Worm (Caenorhabditis elegans): ENCODE data around the gene vhl-1.
A peak's percentile ranks its signal among the peaks of the same experiment; 100 is the strongest.

vhl-1 gene

DNA sequence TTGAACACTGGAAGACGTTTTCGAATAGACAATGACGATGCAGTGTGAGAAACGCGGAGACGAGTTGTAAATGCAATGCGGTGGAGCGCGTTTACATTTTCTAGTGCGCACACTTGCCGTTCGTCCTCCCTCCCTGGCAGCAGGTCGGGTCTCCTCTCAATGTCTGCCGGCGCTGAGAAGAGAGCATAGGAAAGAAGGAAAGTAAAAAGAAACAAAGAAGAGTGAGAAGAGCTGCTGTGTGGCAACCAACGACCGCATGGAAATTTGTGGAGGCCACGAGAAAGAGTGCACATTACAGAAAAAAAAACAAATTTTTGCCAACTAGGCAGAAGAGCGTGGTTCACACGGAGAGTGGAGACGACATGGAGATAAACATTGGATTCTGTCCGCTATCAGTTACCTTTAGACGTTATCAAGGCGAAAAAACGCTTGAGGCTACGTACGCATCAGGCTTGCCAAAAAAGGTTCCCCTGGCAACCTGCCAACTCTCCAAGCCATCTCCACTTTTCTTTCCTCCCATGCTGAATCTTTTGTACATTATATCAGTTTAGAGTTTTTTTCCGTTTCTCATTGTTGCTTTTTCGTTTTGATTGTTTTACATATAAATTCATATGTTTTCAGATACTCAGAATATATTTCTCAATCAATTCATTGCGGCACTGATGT is 7.4 kb upstream of the vhl-1 start, which contains the start of the genes snrp-40.1 and F08G12.3 (continued):
- no peak for TF ChIP-seq ama-1 (optimal IDR thresholded peaks at IDR 0.05)
- no peak for TF ChIP-seq gei-8 (GFP tag; optimal IDR thresholded peaks at IDR 0.05)
- peak; percentile 14 for TF ChIP-seq T20F7.1 (GFP tag; optimal IDR thresholded peaks at IDR 0.05)
- TF ChIP-seq ceh-44 (GFP tag; IDR thresholded peaks at IDR 0.05): no peak
- peak; percentile 99 for TF ChIP-seq aha-1 (tag)
- peak; percentile 89 for TF ChIP-seq dve-1 (tag; optimal IDR thresholded peaks at IDR 0.05; ENCODE audit: insufficient read depth)

DNA sequence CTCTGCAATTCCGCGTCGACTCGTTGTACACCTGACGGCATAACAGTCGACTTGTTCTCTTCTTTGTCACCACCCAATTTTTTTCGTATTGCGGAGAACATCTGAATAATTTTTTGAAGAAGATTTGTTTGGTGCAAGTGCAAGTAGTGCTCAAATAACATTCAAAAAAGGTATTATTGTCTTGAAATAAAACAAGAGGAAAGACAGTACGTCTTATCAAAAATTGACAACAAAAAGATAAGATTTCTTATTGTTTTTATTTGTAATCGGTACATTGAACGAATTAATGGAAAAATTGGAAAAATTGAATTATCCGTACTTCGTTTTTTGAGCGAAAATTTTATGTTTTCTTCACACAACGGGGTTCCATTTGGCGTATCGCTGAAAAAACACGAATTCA is 1.4 kb upstream of the vhl-1 start, which contains the start of gene F08G12.1:
F08G12.1 (minus strand) TSS at position 101 of the 400 bp plus-strand sequence.
- TF ChIP-seq ceh-82 (tag; optimal IDR thresholded peaks at IDR 0.05) (no peak), D1046.2 (GFP tag; IDR thresholded peaks at IDR 0.05) (no peak), daf-12 (tag; optimal IDR thresholded peaks at IDR 0.05) (no peak)

DNA sequence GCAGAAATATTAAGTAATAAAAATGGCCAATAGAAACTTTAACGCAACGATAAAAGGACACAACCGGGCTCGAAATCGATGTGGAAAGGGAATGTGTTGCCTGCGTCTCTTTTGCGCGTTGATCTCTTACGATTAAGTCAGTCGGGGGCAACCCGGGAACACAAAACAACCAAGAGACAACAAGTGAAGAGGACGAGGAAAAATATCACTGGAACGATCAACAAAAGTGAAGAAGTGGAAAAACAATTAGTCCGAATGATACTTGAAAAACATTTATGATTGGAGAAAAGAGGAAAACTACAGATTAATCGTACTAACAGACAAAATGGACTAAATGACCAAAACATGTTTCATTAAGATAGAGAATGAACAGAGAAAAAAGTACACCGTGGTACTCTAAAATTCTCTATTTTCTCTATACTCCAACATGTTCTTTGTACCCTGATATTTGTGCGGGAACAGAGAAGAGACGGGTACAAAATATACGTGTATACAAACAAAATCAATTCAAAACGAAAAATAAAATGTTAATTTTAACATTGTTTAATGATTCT is 3.2 kb downstream of the vhl-1 start, which contains the start of gene F08G12.5:
F08G12.5 (minus strand) TSS at position 1 of the 554 bp plus-strand sequence.
- no peak for TF ChIP-seq ZK337.2 (GFP tag; IDR thresholded peaks at IDR 0.05)
- TF ChIP-seq snpc-1.2 (GFP tag; IDR thresholded peaks at IDR 0.05): no peak
- TF ChIP-seq nhr-28 (tag; optimal IDR thresholded peaks at IDR 0.05): peak; percentile 74
- TF ChIP-seq hlh-11 (tag; optimal IDR thresholded peaks at IDR 0.05): peak; percentile 49
- no peak for TF ChIP-seq nhr-11 (tag; optimal IDR thresholded peaks at IDR 0.05)
- TF ChIP-seq pha-4 (GFP tag; IDR thresholded peaks at IDR 0.05): no peak
- TF ChIP-seq pha-4 (tag; optimal IDR thresholded peaks at IDR 0.05): no peak
- peak in 1 of 2 experiments; percentile 86 for TF ChIP-seq daf-16 (GFP tag; optimal IDR thresholded peaks at IDR 0.05)
- peak; percentile 81 for TF ChIP-seq daf-16 (tag; optimal IDR thresholded peaks at IDR 0.05)
- no peak for TF ChIP-seq daf-8 (GFP tag; IDR thresholded peaks at IDR 0.05)
- TF ChIP-seq unc-62 (GFP tag; optimal IDR thresholded peaks at IDR 0.05 in 1 of 2): peak in 1 of 2 experiments; percentile 75
- no peak for TF ChIP-seq unc-62 (tag; optimal IDR thresholded peaks at IDR 0.05)

DNA sequence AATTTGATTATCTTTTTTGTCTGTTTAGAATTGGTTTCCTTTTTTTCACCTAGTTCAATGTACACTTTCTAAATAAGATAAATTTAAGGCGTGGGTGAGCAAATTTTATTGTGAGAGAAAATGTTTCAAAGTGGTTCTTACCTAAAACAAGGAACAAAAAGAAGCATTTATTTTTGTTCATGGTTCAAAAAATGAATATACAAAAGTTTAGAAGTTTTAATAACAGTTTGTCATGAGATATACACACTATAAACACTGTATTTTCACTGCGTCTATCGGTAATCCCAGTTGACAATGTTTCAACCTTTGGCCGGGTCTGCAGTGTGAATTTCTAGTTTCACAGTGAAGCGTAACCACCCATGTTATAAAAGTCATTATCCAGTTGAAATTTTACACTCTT is 8.2 kb downstream of the vhl-1 start, which contains the start of gene F08G12.11:
F08G12.11 (minus strand) TSS at position 181 of the 400 bp plus-strand sequence.
- peak in 1 of 2 experiments; percentile 91 for TF ChIP-seq unc-62 (GFP tag; optimal IDR thresholded peaks at IDR 0.05 in 1 of 2)
- TF ChIP-seq unc-62 (tag; optimal IDR thresholded peaks at IDR 0.05): no peak
- no peak for TF ChIP-seq ztf-7 (tag; optimal IDR thresholded peaks at IDR 0.05)

DNA sequence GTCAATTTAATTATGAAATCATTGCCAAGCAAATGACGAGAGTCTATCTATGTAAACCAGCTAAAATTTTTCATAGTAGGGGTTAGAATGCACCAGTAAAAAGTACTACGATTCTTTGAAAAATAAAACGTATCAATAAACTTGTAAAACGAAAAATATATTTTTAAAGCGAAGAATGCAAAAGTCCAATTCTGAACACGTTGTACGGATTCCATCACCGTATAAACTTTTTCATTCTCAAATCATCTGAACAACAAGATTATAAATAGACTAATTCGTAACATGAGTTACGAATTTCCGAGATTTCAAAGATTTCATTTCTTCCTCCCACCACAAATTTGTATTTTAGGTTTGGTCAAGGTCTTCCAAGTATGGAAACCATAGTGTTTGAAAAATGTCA is 9.6 kb downstream of the vhl-1 start, which contains the start of gene nlp-57:
nlp-57 (plus strand) TSS at position 301 of the 400 bp plus-strand sequence.
- no peak for TF ChIP-seq lsy-2 (tag; optimal IDR thresholded peaks at IDR 0.05)
- TF ChIP-seq nhr-10 (tag; optimal IDR thresholded peaks at IDR 0.05): no peak
- no peak for TF ChIP-seq Y105C5A.15 (GFP tag; IDR thresholded peaks at IDR 0.05)
- no peak for TF ChIP-seq F37D6.2 (tag; optimal IDR thresholded peaks at IDR 0.05)
- TF ChIP-seq cey-2 (tag; optimal IDR thresholded peaks at IDR 0.05; ENCODE audit: borderline replicate concordance, insufficient read depth): no peak
- TF ChIP-seq nhr-102 (tag; optimal IDR thresholded peaks at IDR 0.05): no peak
- no peak for TF ChIP-seq ZK546.5 (tag; optimal IDR thresholded peaks at IDR 0.05)
- no peak for TF ChIP-seq Y5F2A.4 (GFP tag; optimal IDR thresholded peaks at IDR 0.05)
- no peak for TF ChIP-seq set-16 (GFP tag; IDR thresholded peaks at IDR 0.05)

DNA sequence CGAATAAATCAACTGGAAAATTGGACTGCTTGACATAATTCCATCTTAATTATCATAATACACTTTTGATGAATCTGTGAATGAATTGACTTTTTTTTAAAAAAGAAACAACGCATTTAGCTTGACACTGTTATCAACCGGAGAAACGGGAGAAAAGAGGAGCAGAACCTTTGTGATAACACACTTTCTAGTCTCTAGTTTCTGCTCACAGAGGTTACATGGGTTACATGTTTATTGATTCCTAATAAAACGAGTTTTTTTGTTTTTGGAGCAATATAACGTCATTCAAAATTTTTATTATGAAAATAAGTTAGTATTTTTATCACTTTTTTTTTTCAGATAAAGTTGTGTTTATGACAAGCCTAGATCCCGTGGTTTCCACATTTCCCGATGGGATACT is 10.8 kb downstream of the vhl-1 start, which contains the start of gene hizr-1:
hizr-1 (plus strand) TSS at position 340 of the 400 bp plus-strand sequence.
- TF ChIP-seq dpl-1 (GFP tag; optimal IDR thresholded peaks at IDR 0.05) (no peak), aha-1 (tag) (peak; percentile 1), nhr-111 (GFP tag; optimal IDR thresholded peaks at IDR 0.05) (no peak), nhr-102 (tag; optimal IDR thresholded peaks at IDR 0.05) (no peak), nhr-76 (tag; optimal IDR thresholded peaks at IDR 0.05) (no peak), nhr-41 (GFP tag; IDR thresholded peaks at IDR 0.05) (no peak), ama-1 (optimal IDR thresholded peaks at IDR 0.05) (no peak), pqm-1 (tag; optimal IDR thresholded peaks at IDR 0.05) (peak; percentile 68), R02D3.7 (tag; optimal IDR thresholded peaks at IDR 0.05) (no peak), daf-16 (GFP tag; optimal IDR thresholded peaks at IDR 0.05) (no peak), daf-16 (tag; optimal IDR thresholded peaks at IDR 0.05) (peak; percentile 68), dve-1 (tag; optimal IDR thresholded peaks at IDR 0.05; ENCODE audit: insufficient read depth) (peak; percentile 36), php-3 (GFP tag; IDR thresholded peaks at IDR 0.05) (peak; percentile 15; the same call in 1 of the 2 replicates), aly-2 (tag; optimal IDR thresholded peaks at IDR 0.05) (no peak), nhr-28 (tag; optimal IDR thresholded peaks at IDR 0.05) (peak; percentile 68), hlh-11 (tag; optimal IDR thresholded peaks at IDR 0.05) (peak; percentile 26), nhr-237 (tag; optimal IDR thresholded peaks at IDR 0.05) (no peak), nhr-42 (GFP tag; IDR thresholded peaks at IDR 0.05) (no peak)

Data from whole organism, L4 larva.